Worm (Caenorhabditis elegans) whole organism, young adult: ENCODE data around the gene C31H2.4.

ENCODE experiments used
- B0261.1 ChIP-seq: sonication (generic microtip); optimal IDR thresholded peaks from 2 replicates; lab custom pipeline; 2016; ENCODE audit warnings: mild to moderate bottlenecking, missing genetic modification characterization, moderate library complexity, missing compliant biosample characterization
- F10E7.11 ChIP-seq: sonication (generic microtip); optimal IDR thresholded peaks from 2 replicates; lab custom pipeline; 2017; ENCODE audit warnings: mild to moderate bottlenecking, missing genetic modification characterization, moderate library complexity, missing compliant biosample characterization
- F33H1.4 ChIP-seq: fragments of 200-800 bp; sonication (Bioruptor generic); IDR thresholded peaks from 2 replicates; pipeline ENCODE4 v1.3.6; 2022; ENCODE audit warnings: missing genetic modification reagents, missing genetic modification characterization, missing compliant biosample characterization
- F55B11.4 ChIP-seq: sonication (generic microtip); optimal IDR thresholded peaks from 2 replicates; lab custom pipeline; 2016; ENCODE audit warnings: missing compliant biosample characterization, missing genetic modification characterization, borderline replicate concordance; ENCODE audit not compliant: insufficient read depth
- K11D2.4 ChIP-seq: fragments of 200-800 bp; sonication (Bioruptor generic); IDR thresholded peaks from 2 replicates; pipeline ENCODE4 v1.3.6; 2022; ENCODE audit warnings: missing genetic modification reagents, missing genetic modification characterization, missing compliant biosample characterization
- K12H6.12 ChIP-seq: fragments of 200-800 bp; sonication (Bioruptor generic); optimal IDR thresholded peaks from 2 replicates; lab custom pipeline; 2018; ENCODE audit warnings: mild to moderate bottlenecking, missing genetic modification characterization, missing compliant biosample characterization
- T07F8.4 ChIP-seq: sonication (generic microtip); optimal IDR thresholded peaks from 2 replicates; lab custom pipeline; 2016; ENCODE audit warnings: mild to moderate bottlenecking, missing genetic modification characterization, moderate library complexity, missing compliant biosample characterization
- T26A5.8 ChIP-seq: sonication (generic microtip); optimal IDR thresholded peaks from 2 replicates; lab custom pipeline; 2016; ENCODE audit warnings: missing genetic modification characterization, missing compliant biosample characterization
- athp-1 ChIP-seq: sonication (generic microtip); optimal IDR thresholded peaks from 2 replicates; lab custom pipeline; 2017; ENCODE audit warnings: mild to moderate bottlenecking, missing genetic modification characterization, missing compliant biosample characterization
- ceh-58 ChIP-seq: fragments of 200-800 bp; sonication (Bioruptor generic); IDR thresholded peaks from 2 replicates; pipeline ENCODE4 v1.3.6; 2022; ENCODE audit warnings: missing genetic modification characterization, missing compliant biosample characterization
- egl-18 ChIP-seq: fragments of 200-800 bp; sonication (Bioruptor generic); IDR thresholded peaks from 2 replicates; pipeline ENCODE4 v1.3.6; 2022; ENCODE audit warnings: missing genetic modification reagents, missing genetic modification characterization, missing compliant biosample characterization
- ekl-4 ChIP-seq: fragments of 200-800 bp; sonication (Bioruptor generic); IDR thresholded peaks from 2 replicates; pipeline ENCODE4 v1.3.6; 2022; ENCODE audit warnings: missing genetic modification reagents, missing genetic modification characterization, missing compliant biosample characterization
- ets-4 ChIP-seq: fragments of 200-800 bp; sonication (Bioruptor generic); optimal IDR thresholded peaks from 2 replicates; lab custom pipeline; 2018; ENCODE audit warnings: mild to moderate bottlenecking, missing genetic modification characterization, missing compliant biosample characterization
- lin-35 ChIP-seq, 3 experiments: fragments of 150-350 bp in 2 of 3; sonication (generic microtip) in 1 of 3; optimal IDR thresholded peaks; 2 replicates each; lab custom pipeline; 2014 to 2018; ENCODE audit warnings: missing biosample characterization in 3 of 3, missing genetic modification characterization in 3 of 3, missing genetic modification reagents in 3 of 3
- lir-1 ChIP-seq: fragments of 200-800 bp; sonication (Bioruptor generic); conservative IDR thresholded peaks from 2 replicates; pipeline ENCODE4 v1.3.6; 2022; ENCODE audit warnings: missing genetic modification reagents, missing genetic modification characterization, missing compliant biosample characterization
- lsy-27 ChIP-seq: sonication (generic microtip); optimal IDR thresholded peaks from 2 replicates; lab custom pipeline; 2017; ENCODE audit warnings: missing genetic modification characterization, mild to moderate bottlenecking, missing compliant biosample characterization, antibody characterized with exemption, missing genotype, borderline replicate concordance; ENCODE audit not compliant: insufficient read depth
- madf-3 ChIP-seq: fragments of 200-800 bp; sonication (Bioruptor generic); IDR thresholded peaks from 2 replicates; pipeline ENCODE4 v1.3.6; 2022; ENCODE audit warnings: missing genetic modification reagents, missing genetic modification characterization, missing compliant biosample characterization
- madf-6 ChIP-seq: fragments of 200-800 bp; sonication (Bioruptor generic); IDR thresholded peaks from 2 replicates; pipeline ENCODE4 v1.3.6; 2022; ENCODE audit warnings: missing genetic modification reagents, missing genetic modification characterization, missing compliant biosample characterization
- mes-4 ChIP-seq: sonication (generic microtip); optimal IDR thresholded peaks from 2 replicates; lab custom pipeline; 2016; ENCODE audit warnings: missing genotype, missing genetic modification characterization, missing compliant biosample characterization
- nfya-2 ChIP-seq: fragments of 200-800 bp; sonication (Bioruptor generic); IDR thresholded peaks from 2 replicates; pipeline ENCODE4 v1.3.6; 2022; ENCODE audit warnings: missing genetic modification reagents, missing genetic modification characterization, missing compliant biosample characterization
- nhr-27 ChIP-seq: fragments of 200-800 bp; sonication (Bioruptor generic); optimal IDR thresholded peaks from 2 replicates; lab custom pipeline; 2018; ENCODE audit warnings: mild to moderate bottlenecking, missing genetic modification characterization, moderate library complexity, missing compliant biosample characterization
- nhr-80 ChIP-seq: sonication (generic microtip); optimal IDR thresholded peaks from 2 replicates; lab custom pipeline; 2016; ENCODE audit warnings: missing genetic modification characterization, missing compliant biosample characterization
- rcor-1 ChIP-seq: fragments of 200-800 bp; sonication (Bioruptor generic); IDR thresholded peaks from 2 replicates; pipeline ENCODE4 v1.3.6; 2022; ENCODE audit warnings: missing genetic modification reagents, missing genetic modification characterization, missing compliant biosample characterization
- rec-8 ChIP-seq, 2 experiments: sonication (generic microtip); optimal IDR thresholded peaks; 2 replicates each; lab custom pipeline; 2016; ENCODE audit warnings: mild to moderate bottlenecking in 2 of 2, missing genetic modification characterization in 2 of 2, missing genetic modification reagents in 2 of 2, missing genotype in 2 of 2, missing biosample characterization in 1 of 2, missing compliant biosample characterization in 1 of 2, moderate library complexity in 1 of 2
- somi-1 ChIP-seq: fragments of 200-800 bp; sonication (Bioruptor generic); optimal IDR thresholded peaks from 2 replicates; lab custom pipeline; 2018; ENCODE audit warnings: mild to moderate bottlenecking, missing genetic modification characterization, missing compliant biosample characterization
- zim-3 ChIP-seq: sonication (generic microtip); optimal IDR thresholded peaks from 2 replicates; lab custom pipeline; 2017; ENCODE audit warnings: mild to moderate bottlenecking, missing genetic modification characterization, moderate library complexity, missing compliant biosample characterization
- ztf-18 ChIP-seq: sonication (generic microtip); optimal IDR thresholded peaks from 2 replicates; lab custom pipeline; 2016; ENCODE audit warnings: missing genotype, mild to moderate bottlenecking, missing genetic modification characterization, missing compliant biosample characterization
- ztf-25 ChIP-seq: fragments of 200-800 bp; sonication (Bioruptor generic); IDR thresholded peaks from 2 replicates; pipeline ENCODE4 v1.3.6; 2022; ENCODE audit warnings: missing genetic modification reagents, missing genetic modification characterization, missing compliant biosample characterization
- ztf-28 ChIP-seq: fragments of 200-800 bp; sonication (Bioruptor generic); IDR thresholded peaks from 2 replicates; pipeline ENCODE4 v1.3.6; 2022; ENCODE audit warnings: missing genetic modification reagents, missing genetic modification characterization, missing compliant biosample characterization

C31H2.4 gene

ce11 chrX:5202923-5203322 is 43.5 kb upstream of the C31H2.4 start:
- no peak for TF ChIP-seq mes-4 (tag; lab: Kevin White, UChicago)
- no peak for TF ChIP-seq ets-4 (GFP tag; lab: Kevin White, UChicago)
- no peak for TF ChIP-seq rcor-1 (GFP tag; lab: Robert Waterston, UW)

- TF ChIP-seq T26A5.8 (tag; lab: Kevin White, UChicago) (no peak), F55B11.4 (tag; lab: Kevin White, UChicago) (no peak), nhr-80 (tag; lab: Kevin White, UChicago) (peak; percentile 41)
- TF ChIP-seq, all 124 proteins: peak for 1
Observed at ce11 chrX:5202399-5202798, 42.9 kb upstream of the C31H2.4 start.

ce11 chrX:5201860-5202259 is 42.4 kb upstream of the C31H2.4 start:
- TF ChIP-seq ztf-18: no peak
- TF ChIP-seq ztf-25 (GFP tag; lab: Robert Waterston, UW): no peak
- peak; percentile 34 for TF ChIP-seq K12H6.12 (tag; lab: Kevin White, UChicago)

ce11 chrX:5199825-5200373 is 40.4 kb upstream of the C31H2.4 start:
- TF ChIP-seq lin-35 (GFP tag; optimal IDR thresholded peaks at IDR 0.05; lab: Kevin White, UChicago) (no peak), F33H1.4 (no peak), F10E7.11 (tag; lab: Kevin White, UChicago) (no peak), madf-6 (GFP tag; lab: Robert Waterston, UW) (no peak), nhr-80 (tag; lab: Kevin White, UChicago) (no peak), T26A5.8 (tag; lab: Kevin White, UChicago) (no peak), madf-3 (GFP tag; lab: Robert Waterston, UW) (no peak), somi-1 (GFP tag; lab: Kevin White, UChicago) (no peak), egl-18 (GFP tag; lab: Robert Waterston, UW) (no peak), lir-1 (GFP tag; lab: Robert Waterston, UW) (no peak), ztf-28 (no peak)

ce11 chrX:5199245-5199644 is 39.8 kb upstream of the C31H2.4 start:
- no peak for TF ChIP-seq madf-6 (GFP tag; lab: Robert Waterston, UW)

ce11 chrX:5197440-5197839 is 38.0 kb upstream of the C31H2.4 start:
- no peak for TF ChIP-seq athp-1 (tag; lab: Kevin White, UChicago)
- TF ChIP-seq nfya-2 (GFP tag; lab: Robert Waterston, UW): no peak
- TF ChIP-seq lsy-27 (tag; lab: Kevin White, UChicago): no peak
- TF ChIP-seq ceh-58 (GFP tag; lab: Robert Waterston, UW): no peak
- no peak for TF ChIP-seq ekl-4 (GFP tag; lab: Robert Waterston, UW)
- no peak for TF ChIP-seq K11D2.4 (GFP tag; lab: Robert Waterston, UW)
- no peak for TF ChIP-seq somi-1 (GFP tag; lab: Kevin White, UChicago)
- TF ChIP-seq rec-8 (tag; optimal IDR thresholded peaks at IDR 0.05; lab: Kevin White, UChicago): no peak
- no peak for TF ChIP-seq madf-6 (GFP tag; lab: Robert Waterston, UW)
- no peak for TF ChIP-seq F33H1.4
- no peak for TF ChIP-seq zim-3 (tag; lab: Kevin White, UChicago)
- TF ChIP-seq T07F8.4 (tag; lab: Kevin White, UChicago): no peak
- no peak for TF ChIP-seq B0261.1
- TF ChIP-seq nhr-27 (tag; lab: Kevin White, UChicago): no peak
- TF ChIP-seq madf-3 (GFP tag; lab: Robert Waterston, UW): no peak
- TF ChIP-seq, all 124 proteins: peak for 0
